Fruit fly (Drosophila melanogaster) whole organism, prepupa: Measurements from ENCODE around the gene CG32564.

ENCODE experiments used
- CG10631 ChIP-seq: fragments of 200-800 bp; sonication (Bioruptor generic); optimal IDR thresholded peaks from 2 replicates; lab custom pipeline; 2016; ENCODE audit warnings: missing biosample characterization, missing genetic modification characterization
- CG10669 ChIP-seq: fragments of 200-800 bp; sonication (Bioruptor generic); optimal IDR thresholded peaks from 3 replicates; lab custom pipeline; 2018; ENCODE audit warnings: missing biosample characterization, mild to moderate bottlenecking, missing genetic modification characterization, moderate library complexity
- CG11294 ChIP-seq: fragments of 200-800 bp; sonication (Bioruptor generic); IDR thresholded peaks from 2 replicates; pipeline ENCODE4 v1.3.6; 2022; ENCODE audit warnings: missing biosample characterization, missing genetic modification characterization
- CG11762 ChIP-seq: fragments of 200-800 bp; sonication (Bioruptor generic); optimal IDR thresholded peaks from 3 replicates; lab custom pipeline; 2016; ENCODE audit warnings: missing biosample characterization, missing genetic modification characterization; ENCODE audit not compliant: insufficient read depth
- CG15336 ChIP-seq: fragments of 200-800 bp; sonication (Bioruptor generic); IDR thresholded peaks from 2 replicates; pipeline ENCODE4 v1.3.6; 2022; ENCODE audit warnings: missing biosample characterization, missing genetic modification characterization
- CG1621 ChIP-seq: fragments of 200-800 bp; sonication (Bioruptor generic); optimal IDR thresholded peaks from 3 replicates; lab custom pipeline; 2018; ENCODE audit warnings: missing biosample characterization, mild to moderate bottlenecking, missing genetic modification characterization
- CG3032 ChIP-seq: fragments of 200-800 bp; optimal IDR thresholded peaks from 2 replicates; lab custom pipeline; 2019; ENCODE audit warnings: missing biosample characterization, mild to moderate bottlenecking, missing genetic modification characterization, moderate library complexity
- CG31627 ChIP-seq: fragments of 200-800 bp; sonication (Bioruptor generic); optimal IDR thresholded peaks from 3 replicates; lab custom pipeline; 2016; ENCODE audit warnings: missing biosample characterization, missing genetic modification characterization
- CG32006 ChIP-seq: fragments of 200-800 bp; sonication (Bioruptor generic); optimal IDR thresholded peaks from 3 replicates; lab custom pipeline; 2017; ENCODE audit warnings: missing biosample characterization, mild to moderate bottlenecking, missing genetic modification characterization
- CG3919 ChIP-seq: fragments of 200-800 bp; sonication (Bioruptor generic); optimal IDR thresholded peaks from 3 replicates; lab custom pipeline; 2016; ENCODE audit warnings: missing biosample characterization, missing genetic modification characterization
- CG6163 ChIP-seq: fragments of 200-800 bp; sonication (Bioruptor generic); IDR thresholded peaks from 3 replicates; pipeline ENCODE4 v1.3.6; 2022; ENCODE audit warnings: missing biosample characterization, missing genetic modification characterization
- CG6276 ChIP-seq: fragments of 200-800 bp; sonication (Bioruptor generic); optimal IDR thresholded peaks from 2 replicates; lab custom pipeline; 2017; ENCODE audit warnings: missing biosample characterization, mild to moderate bottlenecking, missing genetic modification characterization
- CG6792 ChIP-seq: fragments of 200-800 bp; sonication (Bioruptor generic); optimal IDR thresholded peaks from 3 replicates; lab custom pipeline; 2016; ENCODE audit warnings: missing biosample characterization, missing genetic modification characterization
- CG6808 ChIP-seq: fragments of 200-800 bp; sonication (Bioruptor generic); optimal IDR thresholded peaks from 3 replicates; lab custom pipeline; 2017; ENCODE audit warnings: missing biosample characterization, missing genetic modification characterization, mild to moderate bottlenecking, moderate library complexity, missing genetic modification reagents
- CG6854 ChIP-seq: fragments of 200-800 bp; sonication (Bioruptor generic); optimal IDR thresholded peaks from 2 replicates; lab custom pipeline; 2017; ENCODE audit warnings: missing biosample characterization, mild to moderate bottlenecking, missing genetic modification characterization
- CG8119 ChIP-seq: fragments of 200-800 bp; sonication (Bioruptor generic); IDR thresholded peaks from 3 replicates; pipeline ENCODE4 v1.3.6; 2022; ENCODE audit warnings: missing biosample characterization, missing genetic modification characterization
- CG8319 ChIP-seq: fragments of 200-800 bp; sonication (Bioruptor generic); optimal IDR thresholded peaks from 3 replicates; lab custom pipeline; 2016; ENCODE audit warnings: missing biosample characterization, missing genetic modification characterization
- CG8632 ChIP-seq: fragments of 200-800 bp; sonication (Bioruptor generic); optimal IDR thresholded peaks from 3 replicates; lab custom pipeline; 2016; ENCODE audit warnings: missing biosample characterization, missing genetic modification characterization
- Eip75B ChIP-seq: fragments of 200-800 bp; sonication (Bioruptor generic); optimal IDR thresholded peaks from 3 replicates; lab custom pipeline; 2016; ENCODE audit warnings: missing biosample characterization, missing genetic modification characterization
- Eip78C ChIP-seq: fragments of 200-800 bp; sonication (Bioruptor generic); peaks from one replicate; lab custom pipeline; 2016; ENCODE audit warnings: missing biosample characterization, missing genetic modification characterization
- Ets96B ChIP-seq: fragments of 200-800 bp; optimal IDR thresholded peaks from 2 replicates; lab custom pipeline; 2019; ENCODE audit warnings: missing biosample characterization, mild to moderate bottlenecking, missing genetic modification characterization, moderate library complexity
- Gug ChIP-seq: fragments of 200-800 bp; sonication (Bioruptor generic); IDR thresholded peaks from 2 replicates; pipeline ENCODE4 v1.3.6; 2022; ENCODE audit warnings: missing biosample characterization, missing genetic modification characterization
- Hr39 ChIP-seq: fragments of 200-800 bp; sonication (Bioruptor generic); optimal IDR thresholded peaks from 2 replicates; lab custom pipeline; 2016; ENCODE audit warnings: missing biosample characterization, missing genetic modification characterization
- Hr4 ChIP-seq: fragments of 200-800 bp; sonication (Bioruptor generic); optimal IDR thresholded peaks from 3 replicates; lab custom pipeline; 2016; ENCODE audit warnings: missing biosample characterization, missing genetic modification characterization
- Lpt ChIP-seq: fragments of 200-800 bp; sonication (Bioruptor generic); optimal IDR thresholded peaks from 3 replicates; lab custom pipeline; 2016; ENCODE audit warnings: missing biosample characterization, missing genetic modification characterization
- Met ChIP-seq: fragments of 200-800 bp; sonication (Bioruptor generic); optimal IDR thresholded peaks from 3 replicates; lab custom pipeline; 2016; ENCODE audit warnings: missing biosample characterization, missing genetic modification characterization
- OdsH ChIP-seq: fragments of 200-800 bp; sonication (Bioruptor generic); optimal IDR thresholded peaks from 3 replicates; lab custom pipeline; 2016; ENCODE audit warnings: missing biosample characterization, missing genetic modification characterization
- Sox102F ChIP-seq: fragments of 200-800 bp; sonication (Bioruptor generic); optimal IDR thresholded peaks from 2 replicates; lab custom pipeline; 2016; ENCODE audit warnings: missing biosample characterization, mild to moderate bottlenecking, missing genetic modification characterization
- Sox14 ChIP-seq: fragments of 200-800 bp; sonication (Bioruptor generic); optimal IDR thresholded peaks from 3 replicates; lab custom pipeline; 2016; ENCODE audit warnings: missing biosample characterization, missing genetic modification characterization
- achi ChIP-seq: fragments of 200-800 bp; sonication (Bioruptor generic); optimal IDR thresholded peaks from 3 replicates; lab custom pipeline; 2016; ENCODE audit warnings: missing biosample characterization, missing genetic modification characterization
- acj6 ChIP-seq: fragments of 200-800 bp; sonication (Bioruptor generic); optimal IDR thresholded peaks from 3 replicates; lab custom pipeline; 2016; ENCODE audit warnings: missing biosample characterization, missing genetic modification characterization
- cyc ChIP-seq: fragments of 200-800 bp; sonication (Bioruptor generic); optimal IDR thresholded peaks from 3 replicates; lab custom pipeline; 2016; ENCODE audit warnings: missing biosample characterization, missing genetic modification characterization
- dac ChIP-seq: fragments of 200-800 bp; sonication (Bioruptor generic); optimal IDR thresholded peaks from 2 replicates; lab custom pipeline; 2017; ENCODE audit warnings: missing biosample characterization, mild to moderate bottlenecking, missing genetic modification characterization
- dsx ChIP-seq: fragments of 200-800 bp; optimal IDR thresholded peaks from 3 replicates; lab custom pipeline; 2019; ENCODE audit warnings: missing biosample characterization, mild to moderate bottlenecking, missing genetic modification characterization, moderate library complexity; ENCODE audit not compliant: poor library complexity, severe bottlenecking
- eg ChIP-seq: fragments of 200-800 bp; sonication (Bioruptor generic); IDR thresholded peaks from 3 replicates; pipeline ENCODE4 v1.3.6; 2022; ENCODE audit warnings: missing biosample characterization, missing genetic modification characterization
- fd59A ChIP-seq: fragments of 200-800 bp; sonication (Bioruptor generic); optimal IDR thresholded peaks from 2 replicates; lab custom pipeline; 2017; ENCODE audit warnings: missing biosample characterization, mild to moderate bottlenecking, missing genetic modification characterization, missing genetic modification reagents
- fkh ChIP-seq: fragments of 200-800 bp; sonication (Bioruptor generic); optimal IDR thresholded peaks from 3 replicates; lab custom pipeline; 2017; ENCODE audit warnings: missing biosample characterization, mild to moderate bottlenecking, missing genetic modification characterization, moderate library complexity
- lz ChIP-seq: fragments of 200-800 bp; sonication (Bioruptor generic); optimal IDR thresholded peaks from 3 replicates; lab custom pipeline; 2016; ENCODE audit warnings: missing biosample characterization, missing genetic modification characterization
- net ChIP-seq: fragments of 200-800 bp; sonication (Bioruptor generic); optimal IDR thresholded peaks from 3 replicates; lab custom pipeline; 2016; ENCODE audit warnings: missing biosample characterization, missing genetic modification characterization
- pdm3 ChIP-seq: fragments of 200-800 bp; sonication (Bioruptor generic); optimal IDR thresholded peaks from 3 replicates; lab custom pipeline; 2016; ENCODE audit warnings: missing biosample characterization, missing genetic modification characterization
- ss ChIP-seq, 2 experiments: fragments of 200-800 bp; sonication (Bioruptor generic); optimal IDR thresholded peaks; 2 replicates in 1 of 2; 3 replicates in 1 of 2; lab custom pipeline; 2017 to 2018; ENCODE audit warnings: mild to moderate bottlenecking in 2 of 2, missing biosample characterization in 2 of 2, missing genetic modification characterization in 2 of 2, moderate library complexity in 1 of 2
- svp ChIP-seq: fragments of 200-800 bp; sonication (Bioruptor generic); peaks from one replicate; lab custom pipeline; 2016; ENCODE audit warnings: missing biosample characterization, missing genetic modification characterization

Gene CG32564

DNA sequence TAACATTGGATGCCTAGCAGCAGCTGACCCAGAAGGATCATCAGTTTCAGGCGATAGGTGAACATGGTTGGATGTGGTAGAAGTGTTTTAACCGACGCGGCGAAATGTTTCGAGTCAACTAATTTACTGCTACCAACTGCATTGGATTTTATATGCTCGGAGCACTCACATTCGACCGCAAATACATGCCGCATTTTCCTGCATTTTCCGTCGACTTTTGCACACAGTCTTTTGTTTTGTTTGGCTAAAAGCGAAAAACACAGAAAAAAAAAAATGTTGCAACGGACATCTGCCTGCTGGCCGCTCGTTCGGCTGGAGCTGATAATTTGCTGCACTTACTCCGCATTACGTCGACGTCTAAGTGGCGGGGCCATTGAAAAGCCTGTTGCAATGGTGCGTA lies 3.7 kb downstream of the CG32564 start, which contains the start of gene CG12995:
CG12995 (minus strand) TSS at position 101 of the 400 bp plus-strand sequence.
- TF ChIP-seq Gug (GFP tag; lab: Robert Waterston, UW) = no peak
- no peak for TF ChIP-seq svp (GFP tag; lab: Kevin White, UChicago)
- no peak for TF ChIP-seq CG8119 (GFP tag; lab: Robert Waterston, UW)
- TF ChIP-seq CG3032 (tag; lab: Kevin White, UChicago) = no peak
- TF ChIP-seq CG3919 (GFP tag; lab: Kevin White, UChicago) = no peak
- no peak for TF ChIP-seq Eip75B
- no peak for TF ChIP-seq CG8319
- no peak for TF ChIP-seq lz (GFP tag; lab: Kevin White, UChicago)
- no peak for TF ChIP-seq CG11294 (GFP tag; lab: Robert Waterston, UW)
- no peak for TF ChIP-seq Hr39 (GFP tag; lab: Kevin White, UChicago)
- TF ChIP-seq Met (GFP tag; lab: Kevin White, UChicago) = no peak

DNA sequence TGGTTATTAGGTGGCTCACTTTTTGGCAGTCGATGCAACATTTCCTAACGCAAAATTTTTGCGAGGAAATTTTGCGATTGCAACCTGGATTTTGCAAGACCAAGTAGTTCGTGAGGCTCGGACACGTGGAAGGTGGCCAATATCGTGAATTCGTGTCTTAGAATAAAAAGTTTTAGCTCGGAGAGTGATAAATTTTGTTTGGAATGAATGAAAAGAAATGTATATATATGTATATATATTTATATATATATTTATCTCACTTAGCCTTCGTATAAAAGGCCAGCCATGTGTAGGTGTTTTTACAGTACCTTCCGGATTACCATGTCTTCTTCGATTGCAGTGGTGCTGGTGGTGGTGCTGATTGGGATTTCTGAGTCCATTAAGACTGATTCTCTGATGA lies 5.8 kb downstream of the CG32564 start, which contains the start of gene CG18258:
CG18258 (plus strand) TSS at position 301 of the 400 bp plus-strand sequence.
- no peak for TF ChIP-seq CG6276 (GFP tag; lab: Kevin White, UChicago)

DNA sequence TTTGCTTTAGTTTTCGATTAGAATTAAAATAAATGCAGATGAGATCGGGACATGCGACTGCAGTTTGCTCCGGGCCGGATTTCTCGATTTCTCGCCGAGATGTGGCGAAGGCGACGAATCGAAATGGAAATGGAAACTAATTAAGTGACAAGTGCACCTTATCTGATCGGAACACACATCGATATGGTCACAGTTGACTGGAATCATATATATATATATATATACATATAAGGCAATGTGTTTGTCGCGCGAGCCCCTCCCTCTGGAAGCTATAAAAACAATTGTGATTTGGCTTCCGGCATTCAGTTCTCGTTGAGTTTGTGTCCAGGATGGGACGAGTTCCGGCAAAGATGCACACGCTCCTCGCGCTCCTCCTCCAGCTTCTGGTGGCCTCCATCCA lies 8.8 kb downstream of the CG32564 start, which contains the start of gene CG5162:
CG5162 (plus strand) TSS at position 301 of the 400 bp plus-strand sequence.
- TF ChIP-seq Eip75B = no peak
- TF ChIP-seq fd59A (GFP tag; lab: Kevin White, UChicago) = no peak
- no peak for TF ChIP-seq CG8632 (GFP tag; lab: Kevin White, UChicago)
- TF ChIP-seq pdm3 (GFP tag; lab: Kevin White, UChicago) = no peak
- TF ChIP-seq OdsH (GFP tag; lab: Kevin White, UChicago) = no peak
- TF ChIP-seq CG6854 (GFP tag; lab: Kevin White, UChicago) = no peak
- TF ChIP-seq cyc = no peak

DNA sequence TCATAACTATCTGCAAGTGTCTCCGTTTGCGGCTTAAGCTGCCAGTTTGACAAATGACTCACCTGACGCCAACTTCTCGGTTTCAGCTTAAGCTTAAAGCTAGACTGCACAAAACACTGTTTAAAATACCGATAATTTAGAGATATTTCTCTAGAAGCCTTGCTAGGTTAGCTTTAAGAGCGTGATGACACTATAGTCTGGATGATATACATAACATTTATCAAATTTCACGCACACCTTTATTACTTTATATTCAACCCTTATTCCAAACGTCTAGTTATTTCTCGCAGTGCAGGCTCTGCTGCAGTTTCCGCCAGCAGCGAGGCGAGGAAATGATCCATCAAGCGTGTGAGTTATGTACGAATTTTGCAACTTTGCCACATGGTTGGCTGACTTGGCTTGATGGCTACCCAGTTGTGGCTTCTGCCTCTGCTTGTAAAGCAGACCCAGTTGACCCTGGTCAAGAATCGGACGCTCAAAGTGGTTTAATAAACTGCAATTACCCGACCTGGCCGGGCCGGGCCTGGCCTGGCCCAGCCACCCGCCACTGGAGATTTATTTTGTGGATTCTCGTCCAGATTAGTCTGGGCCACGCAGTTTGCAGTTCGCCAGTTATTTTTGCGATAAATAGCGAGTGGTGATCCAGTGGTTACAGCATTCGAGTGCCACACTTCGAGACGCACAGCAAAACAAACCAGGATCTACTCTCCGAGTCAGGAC lies 12.2 kb downstream of the CG32564 start, which contains the start of gene CG12998:
CG12998 (plus strand) TSS at position 436 of the 720 bp plus-strand sequence.
- no peak for TF ChIP-seq CG8319
- peak; percentile 17 for TF ChIP-seq fd59A (GFP tag; lab: Kevin White, UChicago)
- TF ChIP-seq Lpt (GFP tag; lab: Kevin White, UChicago) = no peak
- peak; percentile 15 for TF ChIP-seq CG1621
- peak; percentile 53 for TF ChIP-seq CG32006
- TF ChIP-seq achi = peak; percentile 24
- TF ChIP-seq CG11294 (GFP tag; lab: Robert Waterston, UW) = no peak
- TF ChIP-seq CG31627 (GFP tag; lab: Kevin White, UChicago) = no peak
- TF ChIP-seq CG15336 (GFP tag; lab: Robert Waterston, UW) = peak; percentile 54
- TF ChIP-seq dac (GFP tag; lab: Kevin White, UChicago) = no peak
- peak; percentile 38 for TF ChIP-seq OdsH (GFP tag; lab: Kevin White, UChicago)
- peak; percentile 84 for TF ChIP-seq Eip78C (GFP tag; lab: Kevin White, UChicago)
- peak; percentile 25 for TF ChIP-seq CG6808 (GFP tag; lab: Kevin White, UChicago)
- TF ChIP-seq CG11762 (GFP tag; lab: Kevin White, UChicago) = peak; percentile 8
- TF ChIP-seq acj6 (GFP tag; lab: Kevin White, UChicago) = peak; percentile 33
- TF ChIP-seq Ets96B (tag; lab: Kevin White, UChicago) = peak; percentile 34
- peak; percentile 11 for TF ChIP-seq CG6792 (GFP tag; lab: Kevin White, UChicago)
- peak; percentile 49 for TF ChIP-seq pdm3 (GFP tag; lab: Kevin White, UChicago)
- TF ChIP-seq Sox102F (GFP tag; lab: Kevin White, UChicago) = no peak
- peak; percentile 45 for TF ChIP-seq CG10669 (GFP tag; lab: Kevin White, UChicago)
- TF ChIP-seq CG10631 (GFP tag; lab: Kevin White, UChicago) = peak; percentile 13
- TF ChIP-seq fkh (GFP tag; lab: Kevin White, UChicago) = no peak
- TF ChIP-seq ss (GFP tag; optimal IDR thresholded peaks at IDR 0.05; lab: Kevin White, UChicago) = peak in 1 of 2 experiments; percentile 64
- peak; percentile 29 for TF ChIP-seq CG8632 (GFP tag; lab: Kevin White, UChicago)
- TF ChIP-seq CG6163 = peak; percentile 64
- TF ChIP-seq CG6276 (GFP tag; lab: Kevin White, UChicago) = peak; percentile 3
- TF ChIP-seq Gug (GFP tag; lab: Robert Waterston, UW) = peak; percentile 50
- TF ChIP-seq CG3919 (GFP tag; lab: Kevin White, UChicago) = peak; percentile 45
- TF ChIP-seq eg (GFP tag; lab: Robert Waterston, UW) = peak; percentile 46; the same call in 1 of the 3 replicates
- peak; percentile 12 for TF ChIP-seq dsx (GFP tag; lab: Kevin White, UChicago)
- TF ChIP-seq Hr4 = peak; percentile 38
- TF ChIP-seq Sox14 (GFP tag; lab: Kevin White, UChicago) = no peak
- TF ChIP-seq Met (GFP tag; lab: Kevin White, UChicago) = no peak
- TF ChIP-seq net (GFP tag; lab: Kevin White, UChicago) = peak; percentile 45
- peak; percentile 40; the same call in 2 of the 3 replicates for TF ChIP-seq CG8119 (GFP tag; lab: Robert Waterston, UW)
